Fruit fly (Drosophila melanogaster): ENCODE measurements around the gene CG32270.

The CG32270 gene

DNA sequence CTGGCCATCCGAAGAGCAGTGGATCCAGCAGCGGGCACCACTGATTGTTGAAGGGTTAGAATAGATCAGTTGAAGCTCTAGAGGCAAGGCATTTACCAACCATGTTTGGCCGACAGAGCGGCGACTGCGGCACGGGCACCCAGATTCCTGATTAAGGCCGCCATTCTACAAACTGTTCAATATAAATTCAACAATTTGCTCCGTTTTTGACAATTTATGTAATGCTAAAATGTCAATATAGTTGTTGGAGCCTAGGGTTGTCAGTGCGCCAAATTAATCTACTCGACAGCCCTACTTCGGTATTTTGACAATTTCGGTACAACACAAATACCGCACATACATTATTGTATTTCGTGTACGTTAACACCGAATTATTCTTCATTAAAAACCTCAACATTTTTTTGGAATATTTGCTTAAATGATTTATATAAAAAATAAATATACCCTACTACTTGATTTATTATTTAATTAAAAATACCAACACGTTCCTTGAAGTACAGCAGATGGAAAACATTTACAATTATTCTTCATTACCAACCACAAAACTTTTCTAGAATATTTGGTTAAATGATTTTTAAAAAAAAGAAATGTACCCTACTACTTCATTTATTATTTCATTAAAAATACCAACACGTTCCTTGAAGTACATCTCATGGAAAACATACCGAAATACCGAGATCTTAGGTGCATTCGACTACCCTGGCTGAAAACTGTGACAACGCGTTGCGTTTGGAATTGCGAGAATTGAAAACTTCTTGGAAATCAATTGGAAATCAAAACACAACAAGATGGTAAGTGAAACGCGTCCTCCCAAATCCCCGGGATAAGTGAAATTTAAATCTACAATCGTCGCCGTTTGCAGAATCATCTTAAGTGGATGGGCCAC is 49.2 kb downstream of the CG32270 start, which contains the start of the genes ND-30 and CG15812 (continued):
- TF ChIP-seq CG9437 (GFP tag; optimal IDR thresholded peaks at IDR 0.05) = peak; percentile 34
- TF ChIP-seq pita (GFP tag; optimal IDR thresholded peaks at IDR 0.05) = no peak
- no peak for TF ChIP-seq maf-S (GFP tag; optimal IDR thresholded peaks at IDR 0.05)
- TF ChIP-seq Chrac-16 (GFP tag; optimal IDR thresholded peaks at IDR 0.05) = peak; percentile 19
- no peak for TF ChIP-seq CG14441 (GFP tag; IDR thresholded peaks at IDR 0.05)
- no peak for TF ChIP-seq trh (GFP tag; optimal IDR thresholded peaks at IDR 0.05)
- no peak for TF ChIP-seq grau (tag; optimal IDR thresholded peaks at IDR 0.05)
- TF ChIP-seq pum (GFP tag; optimal IDR thresholded peaks at IDR 0.05) = no peak
- TF ChIP-seq CG33213 (GFP tag; optimal IDR thresholded peaks at IDR 0.05) = no peak
- TF ChIP-seq CG4404 (GFP tag; IDR thresholded peaks at IDR 0.05) = no peak
- TF ChIP-seq D19A (tag; optimal IDR thresholded peaks at IDR 0.05) = no peak
- TF ChIP-seq pfk (GFP tag; optimal IDR thresholded peaks at IDR 0.05) = peak; percentile 94
- TF ChIP-seq fd96Cb (tag; optimal IDR thresholded peaks at IDR 0.05) = no peak
- TF ChIP-seq chm (GFP tag; IDR thresholded peaks at IDR 0.05) = no peak
- no peak for TF ChIP-seq HLH54F (GFP tag; optimal IDR thresholded peaks at IDR 0.05)
- TF ChIP-seq B-H2 (GFP tag; optimal IDR thresholded peaks at IDR 0.05) = no peak
- TF ChIP-seq fd3F (GFP tag; optimal IDR thresholded peaks at IDR 0.05) = no peak
- peak; percentile 45 for TF ChIP-seq CG1602 (GFP tag; optimal IDR thresholded peaks at IDR 0.05)
- no peak for TF ChIP-seq nau (GFP tag; optimal IDR thresholded peaks at IDR 0.05)
- no peak; the same call in 2 of the 3 replicates for TF ChIP-seq Opbp (GFP tag; IDR thresholded peaks at IDR 0.05; ENCODE audit: partially characterized antibody)
- TF ChIP-seq sug (tag; optimal IDR thresholded peaks at IDR 0.05) = peak; percentile 30
- no peak for TF ChIP-seq Abd-B (GFP tag; optimal IDR thresholded peaks at IDR 0.05)
- TF ChIP-seq CG18619 (GFP tag; optimal IDR thresholded peaks at IDR 0.05) = no peak
- 0 out of 2 replicates have a peak, but pooled peaks have one; percentile 30 for TF ChIP-seq ato (GFP tag; IDR thresholded peaks at IDR 0.05; ENCODE audit: partially characterized antibody)
- no peak for TF ChIP-seq CG14050 (GFP tag; IDR thresholded peaks at IDR 0.05)
- no peak for TF ChIP-seq CG43689 (GFP tag; IDR thresholded peaks at IDR 0.05)
- TF ChIP-seq CG4617 (GFP tag; optimal IDR thresholded peaks at IDR 0.05; ENCODE audit: borderline replicate concordance) = peak; percentile 47
- no peak for TF ChIP-seq ap (GFP tag; IDR thresholded peaks at IDR 0.05)
- TF ChIP-seq Myb (GFP tag; optimal IDR thresholded peaks at IDR 0.05) = no peak
- TF ChIP-seq CG15601 (tag; optimal IDR thresholded peaks at IDR 0.05) = no peak
- TF ChIP-seq CG7556 (GFP tag; optimal IDR thresholded peaks at IDR 0.05) = peak; percentile 24
- TF ChIP-seq dmrt99B (tag; optimal IDR thresholded peaks at IDR 0.05) = no peak
- TF ChIP-seq chinmo (GFP tag; IDR thresholded peaks at IDR 0.05; ENCODE audit: partially characterized antibody) = 0 out of 4 replicates have a peak, but pooled peaks have one; percentile 29
- TF ChIP-seq bowl (GFP tag; IDR thresholded peaks at IDR 0.05) = no peak
- TF ChIP-seq CG8944 (GFP tag; optimal IDR thresholded peaks at IDR 0.05) = no peak
- no peak for TF ChIP-seq CG5180 (GFP tag; optimal IDR thresholded peaks at IDR 0.05)
- no peak for TF ChIP-seq CG11696 (GFP tag; IDR thresholded peaks at IDR 0.05)
- TF ChIP-seq CG7963 (GFP tag; IDR thresholded peaks at IDR 0.05; ENCODE audit: partially characterized antibody) = no peak
- no peak for TF ChIP-seq usp (GFP tag; optimal IDR thresholded peaks at IDR 0.05)
- no peak for TF ChIP-seq CG14860 (GFP tag; IDR thresholded peaks at IDR 0.05; ENCODE audit: partially characterized antibody)
- peak; percentile 60 for TF ChIP-seq Ets65A (GFP tag)
- 0 out of 4 replicates have a peak, but pooled peaks have one; percentile 14 for TF ChIP-seq Dll (GFP tag; IDR thresholded peaks at IDR 0.05; ENCODE audit: partially characterized antibody)
- no peak for TF ChIP-seq Hey (tag; optimal IDR thresholded peaks at IDR 0.05)
- TF ChIP-seq pzg (GFP tag; optimal IDR thresholded peaks at IDR 0.05) = peak; percentile 35
- no peak for TF ChIP-seq Atf3 (GFP tag; optimal IDR thresholded peaks at IDR 0.05)
- no peak for TF ChIP-seq CG8089 (GFP tag; optimal IDR thresholded peaks at IDR 0.05)
- TF ChIP-seq CG30020 (tag; optimal IDR thresholded peaks at IDR 0.05) = peak; percentile 92
- no peak for TF ChIP-seq Aef1 (GFP tag; IDR thresholded peaks at IDR 0.05)
- peak; percentile 45 for TF ChIP-seq gfzf (GFP tag; optimal IDR thresholded peaks at IDR 0.05)
